Worm (Caenorhabditis elegans): ENCODE data around the gene rgs-10.
A peak's percentile ranks its signal among the peaks of the same experiment; 100 is the strongest.

ce11 chrX:14975467-14976167, 13.1 kb downstream of the rgs-10 start, which contains the start of gene F20D1.3:
- TF ChIP-seq snpc-4 (tag; optimal IDR thresholded peaks at IDR 0.05): no peak
- peak; percentile 80 for TF ChIP-seq hlh-11 (tag; optimal IDR thresholded peaks at IDR 0.05)
- no peak for TF ChIP-seq madf-5 (GFP tag; IDR thresholded peaks at IDR 0.05)
- peak; percentile 29 for TF ChIP-seq nhr-77 (tag; optimal IDR thresholded peaks at IDR 0.05)
- TF ChIP-seq mxl-2 (GFP tag; conservative IDR thresholded peaks at IDR 0.05): no peak
- TF ChIP-seq pqm-1 (tag; optimal IDR thresholded peaks at IDR 0.05): no peak
- no peak for TF ChIP-seq fos-1 (tag; optimal IDR thresholded peaks at IDR 0.05)
- TF ChIP-seq lin-13 (GFP tag; optimal IDR thresholded peaks at IDR 0.05): peak; percentile 60
- TF ChIP-seq Y75B8A.6 (GFP tag; IDR thresholded peaks at IDR 0.05): no peak
- TF ChIP-seq fkh-10 (GFP tag; optimal IDR thresholded peaks at IDR 0.05): peak; percentile 61
- TF ChIP-seq nhr-28 (tag; optimal IDR thresholded peaks at IDR 0.05): peak; percentile 89
- no peak for TF ChIP-seq sdz-12 (GFP tag; optimal IDR thresholded peaks at IDR 0.05)
- peak; percentile 17 to 70 for TF ChIP-seq lsy-2 (tag; optimal IDR thresholded peaks at IDR 0.05)
